Fruit fly (Drosophila melanogaster) whole organism, embryonic: ENCODE results near the gene CG9590.

Experiments used
- BEAF-32 ChIP-seq: fragments of 200-800 bp; sonication (Bioruptor generic); optimal IDR thresholded peaks from 3 replicates; lab custom pipeline; 2017; ENCODE audit warnings: missing biosample characterization, missing genetic modification characterization, mild to moderate bottlenecking, moderate library complexity, missing genetic modification reagents
- CG10462 ChIP-seq: fragments of 200-800 bp; sonication (Bioruptor generic); optimal IDR thresholded peaks from 2 replicates; lab custom pipeline; 2016; ENCODE audit warnings: missing biosample characterization, missing genetic modification characterization
- CG11696 ChIP-seq: fragments of 200-800 bp; sonication (Bioruptor generic); IDR thresholded peaks from 2 replicates; pipeline ENCODE4 v1.3.6; 2022; ENCODE audit warnings: missing biosample characterization, missing genetic modification characterization
- CG15696 ChIP-seq: fragments of 200-800 bp; sonication (Bioruptor generic); optimal IDR thresholded peaks from 2 replicates; lab custom pipeline; 2019; ENCODE audit warnings: missing biosample characterization, mild to moderate bottlenecking, missing genetic modification characterization, moderate library complexity
- CG1647 ChIP-seq: fragments of 200-800 bp; sonication (Bioruptor generic); optimal IDR thresholded peaks from 3 replicates; lab custom pipeline; 2016; ENCODE audit warnings: missing biosample characterization, missing genetic modification characterization
- CG16863 ChIP-seq: fragments of 200-800 bp; sonication (Bioruptor generic); optimal IDR thresholded peaks from 3 replicates; lab custom pipeline; 2016; ENCODE audit warnings: missing biosample characterization, missing genetic modification characterization
- CG17829 ChIP-seq: fragments of 200-800 bp; optimal IDR thresholded peaks from 2 replicates; lab custom pipeline; 2019; ENCODE audit warnings: missing biosample characterization, mild to moderate bottlenecking, missing genetic modification characterization, moderate library complexity
- CG1792 ChIP-seq: fragments of 200-800 bp; sonication (Bioruptor generic); optimal IDR thresholded peaks from 2 replicates; lab custom pipeline; 2016; ENCODE audit warnings: missing biosample characterization, missing genetic modification characterization
- CG31388 ChIP-seq: fragments of 200-800 bp; sonication (Bioruptor generic); optimal IDR thresholded peaks from 2 replicates; lab custom pipeline; 2016; ENCODE audit warnings: missing biosample characterization, missing genetic modification characterization
- CG3281 ChIP-seq: fragments of 200-800 bp; sonication (Bioruptor generic); optimal IDR thresholded peaks from 3 replicates; lab custom pipeline; 2017; ENCODE audit warnings: missing biosample characterization, mild to moderate bottlenecking, missing genetic modification characterization
- CG33213 ChIP-seq: fragments of 200-800 bp; sonication (Bioruptor generic); optimal IDR thresholded peaks from 3 replicates; lab custom pipeline; 2016; ENCODE audit warnings: missing biosample characterization, missing genetic modification characterization
- CG4617 ChIP-seq: fragments of 200-800 bp; sonication (Bioruptor generic); optimal IDR thresholded peaks from 3 replicates; lab custom pipeline; 2016; ENCODE audit warnings: missing biosample characterization, missing genetic modification characterization, borderline replicate concordance
- CG4730 ChIP-seq: fragments of 200-800 bp; sonication (Bioruptor generic); IDR thresholded peaks from 2 replicates; pipeline ENCODE4 v1.3.6; 2022; ENCODE audit warnings: missing biosample characterization, missing genetic modification characterization
- CG5180 ChIP-seq: fragments of 200-800 bp; sonication (Bioruptor generic); optimal IDR thresholded peaks from 3 replicates; lab custom pipeline; 2017; ENCODE audit warnings: missing biosample characterization, missing genetic modification characterization, mild to moderate bottlenecking, moderate library complexity, missing genetic modification reagents
- CG6654 ChIP-seq: fragments of 200-800 bp; sonication (Bioruptor generic); optimal IDR thresholded peaks from 2 replicates; lab custom pipeline; 2017; ENCODE audit warnings: missing biosample characterization, mild to moderate bottlenecking, missing genetic modification characterization
- CG7357 ChIP-seq: fragments of 200-800 bp; sonication (Bioruptor generic); IDR thresholded peaks from 3 replicates; pipeline ENCODE4 v1.3.6; 2022; ENCODE audit warnings: missing biosample characterization, missing genetic modification characterization
- CG7963 ChIP-seq: fragments of 200-800 bp; sonication (Bioruptor generic); IDR thresholded peaks from 3 replicates; pipeline ENCODE4 v1.3.6; 2022; ENCODE audit warnings: missing biosample characterization, missing genetic modification characterization; ENCODE audit not compliant: partially characterized antibody
- CG8478 ChIP-seq: fragments of >200 bp; optimal IDR thresholded peaks from 2 replicates; lab custom pipeline; 2018
- CG9817 ChIP-seq: fragments of 200-800 bp; sonication (Bioruptor generic); optimal IDR thresholded peaks from 2 replicates; lab custom pipeline; 2018; ENCODE audit warnings: missing biosample characterization, mild to moderate bottlenecking, missing genetic modification characterization, moderate library complexity
- CG9876 ChIP-seq: fragments of 200-800 bp; sonication (Bioruptor generic); optimal IDR thresholded peaks from 2 replicates; lab custom pipeline; 2016; ENCODE audit warnings: missing biosample characterization, missing genetic modification characterization
- Dll ChIP-seq: fragments of 200-800 bp; sonication (Bioruptor generic); IDR thresholded peaks from 4 replicates; pipeline ENCODE4 v1.3.6; 2022; ENCODE audit warnings: missing biosample characterization, missing genetic modification characterization; ENCODE audit not compliant: partially characterized antibody
- Dref ChIP-seq: fragments of 200-800 bp; sonication (Bioruptor generic); IDR thresholded peaks from 2 replicates; pipeline ENCODE4 v1.3.6; 2022; ENCODE audit warnings: missing biosample characterization, missing genetic modification characterization
- E2f1 ChIP-seq: fragments of 200-800 bp; sonication (Bioruptor generic); IDR thresholded peaks from 2 replicates; pipeline ENCODE4 v1.3.6; 2022; ENCODE audit warnings: missing biosample characterization, missing genetic modification characterization
- Fer1 ChIP-seq: fragments of 200-800 bp; sonication (Bioruptor generic); optimal IDR thresholded peaks from 2 replicates; lab custom pipeline; 2017; ENCODE audit warnings: missing biosample characterization, mild to moderate bottlenecking, missing genetic modification characterization
- H15 ChIP-seq: fragments of 200-800 bp; sonication (Bioruptor generic); IDR thresholded peaks from 3 replicates; pipeline ENCODE4 v1.3.6; 2022; ENCODE audit warnings: missing biosample characterization, missing genetic modification characterization
- Hmx ChIP-seq: fragments of 200-800 bp; sonication (Bioruptor generic); optimal IDR thresholded peaks from 2 replicates; lab custom pipeline; 2016; ENCODE audit warnings: missing biosample characterization, missing genetic modification characterization
- Hr51 ChIP-seq, 2 experiments: fragments of 200-800 bp; sonication (Bioruptor generic); optimal IDR thresholded peaks; 2 replicates in 1 of 2; 3 replicates in 1 of 2; lab custom pipeline; 2016 to 2018; ENCODE audit warnings: missing biosample characterization in 2 of 2, missing genetic modification characterization in 2 of 2, mild to moderate bottlenecking in 1 of 2, moderate library complexity in 1 of 2
- Hsf ChIP-seq: fragments of 200-800 bp; sonication (Bioruptor generic); optimal IDR thresholded peaks from 3 replicates; lab custom pipeline; 2016; ENCODE audit warnings: missing biosample characterization, missing genetic modification characterization
- MESR4 ChIP-seq: fragments of 200-800 bp; sonication (Bioruptor generic); optimal IDR thresholded peaks from 2 replicates; lab custom pipeline; 2018; ENCODE audit warnings: missing biosample characterization, mild to moderate bottlenecking, missing genetic modification characterization, moderate library complexity
- Meics ChIP-seq: fragments of 200-800 bp; sonication (Bioruptor generic); optimal IDR thresholded peaks from 2 replicates; lab custom pipeline; 2017; ENCODE audit warnings: missing biosample characterization, mild to moderate bottlenecking, missing genetic modification characterization
- NK7.1 ChIP-seq: fragments of 200-800 bp; sonication (Bioruptor generic); optimal IDR thresholded peaks from 3 replicates; lab custom pipeline; 2016; ENCODE audit warnings: missing biosample characterization, missing genetic modification characterization
- Neu2 ChIP-seq: fragments of 200-800 bp; sonication (Bioruptor generic); optimal IDR thresholded peaks from 3 replicates; lab custom pipeline; 2016; ENCODE audit warnings: missing biosample characterization, missing genetic modification characterization, borderline replicate concordance
- Poxn ChIP-seq: fragments of 200-800 bp; sonication (Bioruptor generic); IDR thresholded peaks from 2 replicates; pipeline ENCODE4 v1.3.6; 2022; ENCODE audit warnings: missing biosample characterization, missing genetic modification characterization
- Side ChIP-seq: fragments of 200-800 bp; sonication (Bioruptor generic); optimal IDR thresholded peaks from 2 replicates; lab custom pipeline; 2016; ENCODE audit warnings: missing biosample characterization, missing genetic modification characterization
- bcd ChIP-seq: fragments of 200-800 bp; sonication (Bioruptor generic); optimal IDR thresholded peaks from 2 replicates; lab custom pipeline; 2017; ENCODE audit warnings: missing biosample characterization, mild to moderate bottlenecking, missing genetic modification characterization
- cg ChIP-seq: fragments of 200-800 bp; sonication (Bioruptor generic); optimal IDR thresholded peaks from 3 replicates; lab custom pipeline; 2019; ENCODE audit warnings: missing biosample characterization, mild to moderate bottlenecking, missing genetic modification characterization, moderate library complexity
- chm ChIP-seq: fragments of 200-800 bp; sonication (Bioruptor generic); IDR thresholded peaks from 2 replicates; pipeline ENCODE4 v1.3.6; 2022; ENCODE audit warnings: missing biosample characterization, missing genetic modification characterization
- dysf ChIP-seq: fragments of 200-800 bp; sonication (Bioruptor generic); IDR thresholded peaks from 3 replicates; pipeline ENCODE4 v1.3.6; 2022; ENCODE audit warnings: missing biosample characterization, missing genetic modification characterization
- fu2 ChIP-seq: fragments of 200-800 bp; sonication (Bioruptor generic); optimal IDR thresholded peaks from 2 replicates; lab custom pipeline; 2016; ENCODE audit warnings: missing biosample characterization, missing genetic modification characterization
- grau ChIP-seq: fragments of 200-800 bp; optimal IDR thresholded peaks from 3 replicates; lab custom pipeline; 2019; ENCODE audit warnings: missing biosample characterization, mild to moderate bottlenecking, missing genetic modification characterization, moderate library complexity
- klu ChIP-seq: fragments of 200-800 bp; sonication (Bioruptor generic); IDR thresholded peaks from 2 replicates; pipeline ENCODE4 v1.3.6; 2022; ENCODE audit warnings: missing biosample characterization, missing genetic modification characterization
- lab ChIP-seq: fragments of 200-800 bp; sonication (Bioruptor generic); optimal IDR thresholded peaks from 3 replicates; lab custom pipeline; 2017; ENCODE audit warnings: missing biosample characterization, missing genetic modification characterization, mild to moderate bottlenecking, moderate library complexity, missing genetic modification reagents
- lmd ChIP-seq: fragments of 200-800 bp; sonication (Bioruptor generic); IDR thresholded peaks from 2 replicates; pipeline ENCODE4 v1.3.6; 2022; ENCODE audit warnings: missing biosample characterization, missing genetic modification characterization
- luna ChIP-seq: fragments of 200-800 bp; sonication (Bioruptor generic); optimal IDR thresholded peaks from 2 replicates; lab custom pipeline; 2016; ENCODE audit warnings: missing biosample characterization, missing genetic modification characterization
- pho ChIP-seq: fragments of 200-800 bp; sonication (Bioruptor generic); optimal IDR thresholded peaks from 2 replicates; lab custom pipeline; 2016; ENCODE audit warnings: missing biosample characterization, missing genetic modification characterization
- psq ChIP-seq: fragments of 200-800 bp; sonication (Bioruptor generic); optimal IDR thresholded peaks from 2 replicates; lab custom pipeline; 2017; ENCODE audit warnings: missing biosample characterization, missing genetic modification characterization
- repo ChIP-seq: fragments of 200-800 bp; sonication (Bioruptor generic); optimal IDR thresholded peaks from 2 replicates; lab custom pipeline; 2016; ENCODE audit warnings: missing biosample characterization, missing genetic modification characterization
- so ChIP-seq: fragments of 200-800 bp; sonication (Bioruptor generic); IDR thresholded peaks from 3 replicates; pipeline ENCODE4 v1.3.6; 2022; ENCODE audit warnings: missing biosample characterization, missing genetic modification characterization
- tap ChIP-seq: fragments of 200-800 bp; optimal IDR thresholded peaks from 3 replicates; lab custom pipeline; 2019; ENCODE audit warnings: missing biosample characterization, mild to moderate bottlenecking, missing genetic modification characterization, moderate library complexity
- tna ChIP-seq: fragments of 200-800 bp; sonication (Bioruptor generic); IDR thresholded peaks from 2 replicates; pipeline ENCODE4 v1.3.6; 2022; ENCODE audit warnings: missing biosample characterization, missing genetic modification characterization; ENCODE audit not compliant: partially characterized antibody
- wor ChIP-seq: fragments of 200-800 bp; sonication (Bioruptor generic); IDR thresholded peaks from 2 replicates; pipeline ENCODE4 v1.3.6; 2022; ENCODE audit warnings: missing biosample characterization, missing genetic modification characterization

The CG9590 gene

DNA sequence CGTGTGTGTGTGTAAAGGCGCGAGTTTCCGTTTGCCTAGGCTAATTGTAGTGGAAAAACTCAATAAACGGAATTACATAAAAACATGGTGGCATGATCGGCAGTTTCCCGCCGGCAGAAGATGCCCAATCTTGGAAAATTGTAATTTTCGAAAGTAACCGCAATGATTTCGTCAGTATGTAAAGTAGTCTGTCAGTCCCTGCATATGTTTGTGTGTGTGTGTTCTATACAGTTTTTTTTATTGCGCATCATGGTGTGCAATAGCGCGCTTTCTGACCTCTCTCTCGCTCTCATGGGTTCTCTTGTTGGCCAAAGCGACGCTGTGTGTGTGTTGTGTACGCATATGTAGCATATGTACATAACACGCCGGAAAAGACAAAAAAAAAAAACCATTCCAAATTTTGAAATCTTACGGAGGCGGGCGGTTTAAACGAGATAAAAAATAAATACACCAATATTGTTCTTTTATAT lies 7.8 kb downstream of the CG9590 start (continued):
- TF ChIP-seq CG5180, result peak; percentile 43
- TF ChIP-seq tna (GFP tag; lab: Robert Waterston, UW), result no peak
- no peak for TF ChIP-seq Side (GFP tag; lab: Kevin White, UChicago)
- TF ChIP-seq MESR4 (GFP tag; lab: Kevin White, UChicago), result peak; percentile 25
- TF ChIP-seq grau, result peak; percentile 16
- no peak for TF ChIP-seq Hr51 (GFP tag; optimal IDR thresholded peaks at IDR 0.05; lab: Kevin White, UChicago)
- no peak for TF ChIP-seq CG6654 (GFP tag; lab: Kevin White, UChicago)
- TF ChIP-seq Neu2, result no peak
- no peak for TF ChIP-seq BEAF-32
- no peak for TF ChIP-seq Hsf (GFP tag; lab: Kevin White, UChicago)
- TF ChIP-seq CG33213 (GFP tag; lab: Kevin White, UChicago), result peak; percentile 66
- TF ChIP-seq Meics (GFP tag; lab: Kevin White, UChicago), result peak; percentile 48
- TF ChIP-seq pho (GFP tag; lab: Kevin White, UChicago), result peak; percentile 73
- no peak for TF ChIP-seq repo (GFP tag; lab: Kevin White, UChicago)
- TF ChIP-seq lmd (GFP tag; lab: Robert Waterston, UW), result no peak; the same call in 1 of the 2 replicates
- TF ChIP-seq CG1647 (GFP tag; lab: Kevin White, UChicago), result peak; percentile 28
- TF ChIP-seq klu (GFP tag; lab: Robert Waterston, UW), result no peak
- no peak for TF ChIP-seq wor
- no peak for TF ChIP-seq Dll (GFP tag; lab: Robert Waterston, UW)
- TF ChIP-seq E2f1 (GFP tag; lab: Robert Waterston, UW), result peak; percentile 63; the same call in 1 of the 2 replicates
- peak; percentile 30 for TF ChIP-seq CG9817 (tag; lab: Kevin White, UChicago)
- peak; percentile 69 for TF ChIP-seq lab
- no peak for TF ChIP-seq CG7963 (GFP tag; lab: Robert Waterston, UW)
- TF ChIP-seq CG9876, result no peak
- TF ChIP-seq Dref, result no peak
- peak; percentile 49 for TF ChIP-seq CG3281 (GFP tag; lab: Kevin White, UChicago)
- TF ChIP-seq luna, result no peak
- no peak for TF ChIP-seq Hmx (GFP tag; lab: Kevin White, UChicago)
- peak; percentile 28; the same call in 1 of the 3 replicates for TF ChIP-seq dysf
- peak; percentile 3 for TF ChIP-seq CG1792
- no peak for TF ChIP-seq CG7357
- no peak for TF ChIP-seq CG10462 (GFP tag; lab: Kevin White, UChicago)
- peak; percentile 35; the same call in 1 of the 2 replicates for TF ChIP-seq CG11696
- peak; percentile 98 for TF ChIP-seq CG8478 (lab: Kevin White, UChicago)
- no peak for TF ChIP-seq tap (tag; lab: Kevin White, UChicago)
- TF ChIP-seq H15 (GFP tag; lab: Robert Waterston, UW), result no peak
- no peak for TF ChIP-seq CG4730 (GFP tag; lab: Robert Waterston, UW)
- TF ChIP-seq so (GFP tag; lab: Robert Waterston, UW), result no peak
- TF ChIP-seq CG15696 (tag; lab: Kevin White, UChicago), result peak; percentile 6
- peak; percentile 99 for TF ChIP-seq cg (GFP tag; lab: Kevin White, UChicago)
- peak; percentile 64 for TF ChIP-seq Fer1 (GFP tag; lab: Kevin White, UChicago)
- peak; percentile 30 for TF ChIP-seq CG4617 (GFP tag; lab: Kevin White, UChicago)
- TF ChIP-seq CG17829, result no peak
- peak; percentile 51 for TF ChIP-seq CG16863 (GFP tag; lab: Kevin White, UChicago)
- peak; percentile 8 for TF ChIP-seq psq (GFP tag; lab: Kevin White, UChicago)
- TF ChIP-seq CG31388, result no peak
- no peak; the same call in 1 of the 2 replicates for TF ChIP-seq chm
- no peak for TF ChIP-seq Poxn
- peak; percentile 15 for TF ChIP-seq NK7.1 (GFP tag; lab: Kevin White, UChicago)
- peak; percentile 14 for TF ChIP-seq bcd (GFP tag; lab: Kevin White, UChicago)
- no peak for TF ChIP-seq fu2
